Fruit fly (Drosophila melanogaster) whole organism, embryonic: Measurements from ENCODE around the gene CG13898.

Experiments used
- CG10959 ChIP-seq: fragments of 200-800 bp; sonication (Bioruptor generic); IDR thresholded peaks from 2 replicates; pipeline ENCODE4 v1.3.6; 2022; ENCODE audit warnings: missing biosample characterization, missing genetic modification characterization
- CG11398 ChIP-seq: fragments of 200-800 bp; sonication (Bioruptor generic); optimal IDR thresholded peaks from 2 replicates; lab custom pipeline; 2016; ENCODE audit warnings: missing biosample characterization, missing genetic modification characterization
- CG11696 ChIP-seq: fragments of 200-800 bp; sonication (Bioruptor generic); IDR thresholded peaks from 2 replicates; pipeline ENCODE4 v1.3.6; 2022; ENCODE audit warnings: missing biosample characterization, missing genetic modification characterization
- CG11723 ChIP-seq: fragments of 200-800 bp; sonication (Bioruptor generic); optimal IDR thresholded peaks from 2 replicates; lab custom pipeline; 2017; ENCODE audit warnings: missing biosample characterization, mild to moderate bottlenecking, missing genetic modification characterization
- CG12155 ChIP-seq: fragments of 200-800 bp; sonication (Bioruptor generic); optimal IDR thresholded peaks from 3 replicates; lab custom pipeline; 2016; ENCODE audit warnings: missing biosample characterization, missing genetic modification characterization
- CG12236 ChIP-seq: fragments of 200-800 bp; sonication (Bioruptor generic); optimal IDR thresholded peaks from 2 replicates; lab custom pipeline; 2016; ENCODE audit warnings: missing biosample characterization, missing genetic modification characterization
- CG15514 ChIP-seq: fragments of 200-800 bp; sonication (Bioruptor generic); optimal IDR thresholded peaks from 3 replicates; lab custom pipeline; 2017; ENCODE audit warnings: missing biosample characterization, missing genetic modification characterization, mild to moderate bottlenecking, moderate library complexity, missing genetic modification reagents
- CG1603 ChIP-seq: fragments of 200-800 bp; sonication (Bioruptor generic); optimal IDR thresholded peaks from 2 replicates; lab custom pipeline; 2019; ENCODE audit warnings: missing biosample characterization, mild to moderate bottlenecking, missing genetic modification characterization, moderate library complexity
- CG16863 ChIP-seq: fragments of 200-800 bp; sonication (Bioruptor generic); optimal IDR thresholded peaks from 3 replicates; lab custom pipeline; 2016; ENCODE audit warnings: missing biosample characterization, missing genetic modification characterization
- CG17385 ChIP-seq: fragments of 200-800 bp; sonication (Bioruptor generic); optimal IDR thresholded peaks from 3 replicates; lab custom pipeline; 2018; ENCODE audit warnings: missing biosample characterization, mild to moderate bottlenecking, missing genetic modification characterization
- CG17829 ChIP-seq: fragments of 200-800 bp; optimal IDR thresholded peaks from 2 replicates; lab custom pipeline; 2019; ENCODE audit warnings: missing biosample characterization, mild to moderate bottlenecking, missing genetic modification characterization, moderate library complexity
- CG18599 ChIP-seq: fragments of 200-800 bp; sonication (Bioruptor generic); optimal IDR thresholded peaks from 3 replicates; lab custom pipeline; 2017; ENCODE audit warnings: missing biosample characterization, missing genetic modification characterization, mild to moderate bottlenecking, moderate library complexity, missing genetic modification reagents
- CG18764 ChIP-seq: fragments of 200-800 bp; sonication (Bioruptor generic); optimal IDR thresholded peaks from 3 replicates; lab custom pipeline; 2016; ENCODE audit warnings: missing biosample characterization, missing genetic modification characterization
- CG31365 ChIP-seq: fragments of 200-800 bp; sonication (Bioruptor generic); optimal IDR thresholded peaks from 2 replicates; lab custom pipeline; 2018; ENCODE audit warnings: missing biosample characterization, mild to moderate bottlenecking, missing genetic modification characterization
- CG3995 ChIP-seq: fragments of 200-800 bp; sonication (Bioruptor generic); optimal IDR thresholded peaks from 3 replicates; lab custom pipeline; 2016; ENCODE audit warnings: missing biosample characterization, missing genetic modification characterization
- CG4424 ChIP-seq: fragments of 200-800 bp; sonication (Bioruptor generic); optimal IDR thresholded peaks from 3 replicates; lab custom pipeline; 2016; ENCODE audit warnings: missing biosample characterization, missing genetic modification characterization
- CG4617 ChIP-seq: fragments of 200-800 bp; sonication (Bioruptor generic); optimal IDR thresholded peaks from 3 replicates; lab custom pipeline; 2016; ENCODE audit warnings: missing biosample characterization, missing genetic modification characterization, borderline replicate concordance
- CG4730 ChIP-seq: fragments of 200-800 bp; sonication (Bioruptor generic); IDR thresholded peaks from 2 replicates; pipeline ENCODE4 v1.3.6; 2022; ENCODE audit warnings: missing biosample characterization, missing genetic modification characterization
- CG7372 ChIP-seq: fragments of 200-800 bp; sonication (Bioruptor generic); IDR thresholded peaks from 2 replicates; pipeline ENCODE4 v1.3.6; 2022; ENCODE audit warnings: missing biosample characterization, missing genetic modification characterization
- CG7786 ChIP-seq: fragments of 200-800 bp; sonication (Bioruptor generic); optimal IDR thresholded peaks from 2 replicates; lab custom pipeline; 2016; ENCODE audit warnings: missing biosample characterization, missing genetic modification characterization
- D ChIP-seq, 2 experiments: fragments of 200-800 bp in 1 of 2; fragments of >200 bp in 1 of 2; sonication (Bioruptor generic) in 1 of 2; optimal IDR thresholded peaks; 2 replicates in 1 of 2; 3 replicates in 1 of 2; lab custom pipeline; 2017; ENCODE audit warnings: mild to moderate bottlenecking in 1 of 2, missing biosample characterization in 1 of 2, missing genetic modification characterization in 1 of 2, missing genetic modification reagents in 1 of 2
- Deaf1 ChIP-seq: fragments of 200-800 bp; optimal IDR thresholded peaks from 3 replicates; lab custom pipeline; 2019; ENCODE audit warnings: missing biosample characterization, mild to moderate bottlenecking, missing genetic modification characterization, moderate library complexity
- Drgx ChIP-seq: fragments of 200-800 bp; sonication (Bioruptor generic); IDR thresholded peaks from 2 replicates; pipeline ENCODE4 v1.3.6; 2022; ENCODE audit warnings: missing biosample characterization, missing genetic modification characterization
- Eip74EF ChIP-seq, 2 experiments: fragments of 200-800 bp in 1 of 2; fragments of >200 bp in 1 of 2; sonication (Bioruptor generic) in 1 of 2; optimal IDR thresholded peaks; 2 replicates each; lab custom pipeline; 2017 to 2019; ENCODE audit warnings: missing biosample characterization in 2 of 2, missing genetic modification characterization in 2 of 2, mild to moderate bottlenecking in 1 of 2, moderate library complexity in 1 of 2
- Fer3 ChIP-seq: fragments of 200-800 bp; sonication (Bioruptor generic); optimal IDR thresholded peaks from 2 replicates; lab custom pipeline; 2018; ENCODE audit warnings: missing biosample characterization, mild to moderate bottlenecking, missing genetic modification characterization, moderate library complexity
- HHEX ChIP-seq: fragments of 200-800 bp; sonication (Bioruptor generic); optimal IDR thresholded peaks from 3 replicates; lab custom pipeline; 2017; ENCODE audit warnings: missing biosample characterization, mild to moderate bottlenecking, missing genetic modification characterization, missing genetic modification reagents
- HLH3B ChIP-seq: fragments of 200-800 bp; sonication (Bioruptor generic); IDR thresholded peaks from 2 replicates; pipeline ENCODE4 v1.3.6; 2022; ENCODE audit warnings: missing biosample characterization, missing genetic modification characterization
- HLHmδ ChIP-seq: fragments of 200-800 bp; sonication (Bioruptor generic); optimal IDR thresholded peaks from 2 replicates; lab custom pipeline; 2018; ENCODE audit warnings: missing biosample characterization, mild to moderate bottlenecking, missing genetic modification characterization, moderate library complexity
- Max ChIP-seq: fragments of 200-800 bp; sonication (Bioruptor generic); optimal IDR thresholded peaks from 2 replicates; lab custom pipeline; 2016; ENCODE audit warnings: missing biosample characterization, mild to moderate bottlenecking, missing genetic modification characterization
- NfI ChIP-seq: fragments of 200-800 bp; sonication (Bioruptor generic); optimal IDR thresholded peaks from 3 replicates; lab custom pipeline; 2018; ENCODE audit warnings: missing biosample characterization, mild to moderate bottlenecking, missing genetic modification characterization, moderate library complexity
- Oaz ChIP-seq: fragments of 200-800 bp; sonication (Bioruptor generic); IDR thresholded peaks from 2 replicates; pipeline ENCODE4 v1.3.6; 2022; ENCODE audit warnings: missing biosample characterization, missing genetic modification characterization
- Rfx ChIP-seq: fragments of 200-800 bp; sonication (Bioruptor generic); IDR thresholded peaks from 2 replicates; pipeline ENCODE4 v1.3.6; 2022; ENCODE audit warnings: missing biosample characterization, missing genetic modification characterization
- Sox102F ChIP-seq: fragments of 200-800 bp; sonication (Bioruptor generic); optimal IDR thresholded peaks from 2 replicates; lab custom pipeline; 2018; ENCODE audit warnings: missing biosample characterization, mild to moderate bottlenecking, missing genetic modification characterization, moderate library complexity
- Spps ChIP-seq: fragments of 200-800 bp; sonication (Bioruptor generic); optimal IDR thresholded peaks from 2 replicates; lab custom pipeline; 2018; ENCODE audit warnings: missing biosample characterization, mild to moderate bottlenecking, missing genetic modification characterization
- ara ChIP-seq: fragments of 200-800 bp; sonication (Bioruptor generic); IDR thresholded peaks from 2 replicates; pipeline ENCODE4 v1.3.6; 2022; ENCODE audit warnings: missing biosample characterization, missing genetic modification characterization
- bbx ChIP-seq: fragments of 200-800 bp; sonication (Bioruptor generic); IDR thresholded peaks from 2 replicates; pipeline ENCODE4 v1.3.6; 2022; ENCODE audit warnings: missing biosample characterization, missing genetic modification characterization; ENCODE audit not compliant: partially characterized antibody
- chn ChIP-seq: fragments of 200-800 bp; sonication (Bioruptor generic); optimal IDR thresholded peaks from 2 replicates; lab custom pipeline; 2016; ENCODE audit warnings: missing biosample characterization, missing genetic modification characterization
- eve ChIP-seq, 2 experiments: fragments of >200 bp; optimal IDR thresholded peaks; 2 replicates each; lab custom pipeline; 2017; ENCODE audit warnings: missing biosample characterization in 2 of 2, missing genetic modification characterization in 2 of 2
- gro ChIP-seq: fragments of 200-800 bp; sonication (Bioruptor generic); optimal IDR thresholded peaks from 2 replicates; lab custom pipeline; 2016; ENCODE audit warnings: missing biosample characterization, missing genetic modification characterization
- hkb ChIP-seq, 2 experiments: fragments of 200-800 bp in 1 of 2; fragments of >200 bp in 1 of 2; sonication (Bioruptor generic) in 1 of 2; IDR thresholded peaks in 1 of 2; optimal IDR thresholded peaks in 1 of 2; 2 replicates each; pipeline versions ENCODE4 v1.3.6 to Lab custom; 2017 to 2022; ENCODE audit warnings: missing biosample characterization in 1 of 2, missing genetic modification characterization in 1 of 2
- insv ChIP-seq, 2 experiments: fragments of 200-800 bp; sonication (Bioruptor generic); optimal IDR thresholded peaks; 3 replicates each; lab custom pipeline; 2016 to 2018; ENCODE audit warnings: missing biosample characterization in 2 of 2, missing genetic modification characterization in 2 of 2
- klu ChIP-seq: fragments of 200-800 bp; sonication (Bioruptor generic); IDR thresholded peaks from 2 replicates; pipeline ENCODE4 v1.3.6; 2022; ENCODE audit warnings: missing biosample characterization, missing genetic modification characterization
- lbe ChIP-seq: fragments of 200-800 bp; sonication (Bioruptor generic); optimal IDR thresholded peaks from 2 replicates; lab custom pipeline; 2016; ENCODE audit warnings: missing biosample characterization, mild to moderate bottlenecking, missing genetic modification characterization
- sens ChIP-seq: fragments of 200-800 bp; sonication (Bioruptor generic); peaks from one replicate; lab custom pipeline; 2016; ENCODE audit warnings: missing biosample characterization, missing genetic modification characterization
- tgo ChIP-seq: fragments of 200-800 bp; sonication (Bioruptor generic); IDR thresholded peaks from 3 replicates; pipeline ENCODE4 v1.3.6; 2022; ENCODE audit warnings: missing biosample characterization, missing genetic modification characterization
- vvl ChIP-seq: fragments of 200-800 bp; sonication (Bioruptor generic); IDR thresholded peaks from 2 replicates; pipeline ENCODE4 v1.3.6; 2022; ENCODE audit warnings: missing biosample characterization, missing genetic modification characterization
- z ChIP-seq: fragments of 200-800 bp; sonication (Bioruptor generic); IDR thresholded peaks from 3 replicates; pipeline ENCODE4 v1.3.6; 2022; ENCODE audit warnings: missing biosample characterization, missing genetic modification characterization
- zf30C ChIP-seq: fragments of 200-800 bp; sonication (Bioruptor generic); optimal IDR thresholded peaks from 3 replicates; lab custom pipeline; 2018; ENCODE audit warnings: missing biosample characterization, mild to moderate bottlenecking, missing genetic modification characterization

CG13898 gene

dm6 chr3L:791251-791991 is 12.4 kb downstream of the CG13898 start (continued):
- TF ChIP-seq Sox102F (GFP tag; lab: Kevin White, UChicago) (peak; percentile 75), insv (GFP tag; optimal IDR thresholded peaks at IDR 0.05; lab: Kevin White, UChicago) (no peak), ara (peak; percentile 77), Eip74EF (GFP tag; optimal IDR thresholded peaks at IDR 0.05; lab: Kevin White, UChicago) (peak in 1 of 2 experiments; percentile 55), HLHmδ (GFP tag; lab: Kevin White, UChicago) (no peak), Oaz (GFP tag; lab: Robert Waterston, UW) (peak; percentile 34; the same call in 1 of the 2 replicates), Fer3 (tag; lab: Kevin White, UChicago) (peak; percentile 31), Drgx (GFP tag; lab: Robert Waterston, UW) (peak; percentile 82), CG10959 (GFP tag; lab: Robert Waterston, UW) (no peak), CG11696 (no peak), HLH3B (GFP tag; lab: Robert Waterston, UW) (peak; percentile 40; the same call in 1 of the 2 replicates), sens (GFP tag; lab: Kevin White, UChicago) (peak; percentile 94), bbx (GFP tag; lab: Robert Waterston, UW) (peak; percentile 67), Spps (tag; lab: Kevin White, UChicago) (peak; percentile 35), CG4424 (peak; percentile 74), Rfx (GFP tag; lab: Robert Waterston, UW) (no peak; the same call in 1 of the 2 replicates), CG4617 (GFP tag; lab: Kevin White, UChicago) (peak; percentile 13), CG12236 (GFP tag; lab: Kevin White, UChicago) (peak; percentile 19), zf30C (GFP tag; lab: Kevin White, UChicago) (no peak), tgo (GFP tag; lab: Robert Waterston, UW) (peak; percentile 56), CG12155 (GFP tag; lab: Kevin White, UChicago) (no peak), hkb (optimal IDR thresholded peaks at IDR 0.05; lab: Kevin White, UChicago) (no peak), hkb (GFP tag; IDR thresholded peaks at IDR 0.05; lab: Robert Waterston, UW) (peak; percentile 73), CG11723 (peak; percentile 54), eve (GFP tag; optimal IDR thresholded peaks at IDR 0.05; lab: Kevin White, UChicago) (peak in 1 of 2 experiments; percentile 78), CG7786 (GFP tag; lab: Kevin White, UChicago) (no peak), CG4730 (no peak), CG1603 (tag; lab: Kevin White, UChicago) (peak; percentile 73), CG17829 (tag; lab: Kevin White, UChicago) (peak; percentile 70), NfI (GFP tag; lab: Kevin White, UChicago) (peak; percentile 10), D (optimal IDR thresholded peaks at IDR 0.05; lab: Kevin White, UChicago) (no peak), D (GFP tag; optimal IDR thresholded peaks at IDR 0.05; lab: Kevin White, UChicago) (peak; percentile 72), CG7372 (GFP tag; lab: Robert Waterston, UW) (0 out of 2 replicates have a peak, but pooled peaks have one; percentile 26), Max (GFP tag; lab: Kevin White, UChicago) (peak; percentile 52), chn (GFP tag; lab: Kevin White, UChicago) (peak; percentile 58), CG18599 (GFP tag; lab: Kevin White, UChicago) (peak; percentile 31), klu (GFP tag; lab: Robert Waterston, UW) (no peak), CG17385 (peak; percentile 69), CG31365 (tag; lab: Kevin White, UChicago) (peak; percentile 0), Deaf1 (tag; lab: Kevin White, UChicago) (peak; percentile 46), lbe (peak; percentile 23), CG18764 (GFP tag; lab: Kevin White, UChicago) (no peak), CG3995 (GFP tag; lab: Kevin White, UChicago) (no peak), CG15514 (GFP tag; lab: Kevin White, UChicago) (peak; percentile 8), vvl (peak; percentile 75), CG11398 (GFP tag; lab: Kevin White, UChicago) (no peak), HHEX (GFP tag; lab: Kevin White, UChicago) (peak; percentile 51), gro (no peak), z (no peak), CG16863 (GFP tag; lab: Kevin White, UChicago) (peak; percentile 15)
